Fruit fly (Drosophila melanogaster) whole organism, embryonic: ENCODE measurements around the gene CG33502.

Experiments used
- ATbp ChIP-seq: fragments of 200-800 bp; sonication (Bioruptor generic); optimal IDR thresholded peaks from 2 replicates; lab custom pipeline; 2017; ENCODE audit warnings: missing biosample characterization, mild to moderate bottlenecking, missing genetic modification characterization, missing genetic modification reagents
- Ada2b ChIP-seq: fragments of 200-800 bp; sonication (Bioruptor generic); IDR thresholded peaks from 2 replicates; pipeline ENCODE4 v1.3.6; 2022; ENCODE audit warnings: missing biosample characterization, missing genetic modification characterization
- CG10147 ChIP-seq: fragments of 200-800 bp; sonication (Bioruptor generic); optimal IDR thresholded peaks from 2 replicates; lab custom pipeline; 2019; ENCODE audit warnings: missing biosample characterization, mild to moderate bottlenecking, missing genetic modification characterization, moderate library complexity
- CG12155 ChIP-seq: fragments of 200-800 bp; sonication (Bioruptor generic); optimal IDR thresholded peaks from 3 replicates; lab custom pipeline; 2016; ENCODE audit warnings: missing biosample characterization, missing genetic modification characterization
- CG12391 ChIP-seq: fragments of 200-800 bp; sonication (Bioruptor generic); optimal IDR thresholded peaks from 3 replicates; lab custom pipeline; 2018; ENCODE audit warnings: missing biosample characterization, mild to moderate bottlenecking, missing genetic modification characterization, moderate library complexity
- CG13287 ChIP-seq: fragments of 200-800 bp; sonication (Bioruptor generic); IDR thresholded peaks from 2 replicates; pipeline ENCODE4 v1.3.6; 2022; ENCODE audit warnings: missing biosample characterization, missing genetic modification characterization; ENCODE audit not compliant: partially characterized antibody
- CG14014 ChIP-seq: fragments of 200-800 bp; sonication (Bioruptor generic); IDR thresholded peaks from 2 replicates; pipeline ENCODE4 v1.3.6; 2022; ENCODE audit warnings: missing biosample characterization, missing genetic modification characterization
- CG15011 ChIP-seq: fragments of 200-800 bp; sonication (Bioruptor generic); optimal IDR thresholded peaks from 3 replicates; lab custom pipeline; 2018; ENCODE audit warnings: missing biosample characterization, mild to moderate bottlenecking, missing genetic modification characterization
- CG1529 ChIP-seq: fragments of 200-800 bp; sonication (Bioruptor generic); optimal IDR thresholded peaks from 3 replicates; lab custom pipeline; 2018; ENCODE audit warnings: missing biosample characterization, missing genetic modification characterization
- CG15696 ChIP-seq: fragments of 200-800 bp; sonication (Bioruptor generic); optimal IDR thresholded peaks from 2 replicates; lab custom pipeline; 2019; ENCODE audit warnings: missing biosample characterization, mild to moderate bottlenecking, missing genetic modification characterization, moderate library complexity
- CG16813 ChIP-seq: fragments of 200-800 bp; sonication (Bioruptor generic); IDR thresholded peaks from 3 replicates; pipeline ENCODE4 v1.3.6; 2022; ENCODE audit warnings: missing biosample characterization, missing genetic modification characterization; ENCODE audit not compliant: partially characterized antibody
- CG16863 ChIP-seq: fragments of 200-800 bp; sonication (Bioruptor generic); optimal IDR thresholded peaks from 3 replicates; lab custom pipeline; 2016; ENCODE audit warnings: missing biosample characterization, missing genetic modification characterization
- CG18599 ChIP-seq: fragments of 200-800 bp; sonication (Bioruptor generic); optimal IDR thresholded peaks from 3 replicates; lab custom pipeline; 2017; ENCODE audit warnings: missing biosample characterization, missing genetic modification characterization, mild to moderate bottlenecking, moderate library complexity, missing genetic modification reagents
- CG2199 ChIP-seq: fragments of 200-800 bp; sonication (Bioruptor generic); IDR thresholded peaks from 3 replicates; pipeline ENCODE4 v1.3.6; 2022; ENCODE audit warnings: missing biosample characterization, missing genetic modification characterization
- CG2889 ChIP-seq: fragments of 200-800 bp; sonication (Bioruptor generic); IDR thresholded peaks from 3 replicates; pipeline ENCODE4 v1.3.6; 2022; ENCODE audit warnings: missing biosample characterization, missing genetic modification characterization
- CG3065 ChIP-seq: fragments of 200-800 bp; sonication (Bioruptor generic); optimal IDR thresholded peaks from 2 replicates; lab custom pipeline; 2016; ENCODE audit warnings: missing biosample characterization, missing genetic modification characterization
- CG31441 ChIP-seq: fragments of 200-800 bp; sonication (Bioruptor generic); IDR thresholded peaks from 2 replicates; pipeline ENCODE4 v1.3.6; 2022; ENCODE audit warnings: missing biosample characterization, missing genetic modification characterization
- CG3407 ChIP-seq: fragments of 200-800 bp; sonication (Bioruptor generic); optimal IDR thresholded peaks from 2 replicates; lab custom pipeline; 2018; ENCODE audit warnings: missing biosample characterization, mild to moderate bottlenecking, missing genetic modification characterization
- CG42726 ChIP-seq: fragments of 200-800 bp; sonication (Bioruptor generic); IDR thresholded peaks from 2 replicates; pipeline ENCODE4 v1.3.6; 2022; ENCODE audit warnings: missing biosample characterization, missing genetic modification characterization; ENCODE audit not compliant: partially characterized antibody
- CG5245 ChIP-seq: fragments of 200-800 bp; sonication (Bioruptor generic); optimal IDR thresholded peaks from 3 replicates; lab custom pipeline; 2016; ENCODE audit warnings: missing biosample characterization, missing genetic modification characterization
- CG6254 ChIP-seq: fragments of 200-800 bp; sonication (Bioruptor generic); optimal IDR thresholded peaks from 3 replicates; lab custom pipeline; 2017; ENCODE audit warnings: mild to moderate bottlenecking, missing biosample characterization, missing genetic modification reagents, missing genetic modification characterization
- HLHmδ ChIP-seq: fragments of 200-800 bp; sonication (Bioruptor generic); optimal IDR thresholded peaks from 2 replicates; lab custom pipeline; 2018; ENCODE audit warnings: missing biosample characterization, mild to moderate bottlenecking, missing genetic modification characterization, moderate library complexity
- HmgD ChIP-seq: fragments of 200-800 bp; sonication (Bioruptor generic); optimal IDR thresholded peaks from 3 replicates; lab custom pipeline; 2016; ENCODE audit warnings: missing biosample characterization, missing genetic modification characterization
- Hmr ChIP-seq: fragments of 200-800 bp; sonication (Bioruptor generic); optimal IDR thresholded peaks from 3 replicates; lab custom pipeline; 2017; ENCODE audit warnings: mild to moderate bottlenecking, missing biosample characterization, missing genetic modification reagents, missing genetic modification characterization
- Jarid2 ChIP-seq: fragments of 200-800 bp; sonication (Bioruptor generic); optimal IDR thresholded peaks from 3 replicates; lab custom pipeline; 2017; ENCODE audit warnings: mild to moderate bottlenecking, missing biosample characterization, missing genetic modification reagents, missing genetic modification characterization
- Sry-δ ChIP-seq: fragments of 200-800 bp; sonication (Bioruptor generic); optimal IDR thresholded peaks from 2 replicates; lab custom pipeline; 2016; ENCODE audit warnings: missing biosample characterization, missing genetic modification characterization
- Tbp ChIP-seq: fragments of >200 bp; optimal IDR thresholded peaks from 2 replicates; lab custom pipeline; 2018; ENCODE audit warnings: missing biosample characterization, missing genetic modification characterization
- amos ChIP-seq: fragments of 200-800 bp; sonication (Bioruptor generic); IDR thresholded peaks from 2 replicates; pipeline ENCODE4 v1.3.6; 2022; ENCODE audit warnings: missing biosample characterization, missing genetic modification characterization; ENCODE audit not compliant: partially characterized antibody
- ara ChIP-seq: fragments of 200-800 bp; sonication (Bioruptor generic); IDR thresholded peaks from 2 replicates; pipeline ENCODE4 v1.3.6; 2022; ENCODE audit warnings: missing biosample characterization, missing genetic modification characterization
- bbx ChIP-seq: fragments of 200-800 bp; sonication (Bioruptor generic); IDR thresholded peaks from 2 replicates; pipeline ENCODE4 v1.3.6; 2022; ENCODE audit warnings: missing biosample characterization, missing genetic modification characterization; ENCODE audit not compliant: partially characterized antibody
- bcd ChIP-seq: fragments of 200-800 bp; sonication (Bioruptor generic); optimal IDR thresholded peaks from 2 replicates; lab custom pipeline; 2017; ENCODE audit warnings: missing biosample characterization, mild to moderate bottlenecking, missing genetic modification characterization
- cad ChIP-seq: fragments of >200 bp; optimal IDR thresholded peaks from 2 replicates; lab custom pipeline; 2017; ENCODE audit warnings: missing biosample characterization, missing genetic modification characterization
- chinmo ChIP-seq: fragments of 200-800 bp; sonication (Bioruptor generic); IDR thresholded peaks from 4 replicates; pipeline ENCODE4 v1.3.6; 2022; ENCODE audit warnings: missing biosample characterization, missing genetic modification characterization; ENCODE audit not compliant: partially characterized antibody
- chm ChIP-seq: fragments of 200-800 bp; sonication (Bioruptor generic); IDR thresholded peaks from 2 replicates; pipeline ENCODE4 v1.3.6; 2022; ENCODE audit warnings: missing biosample characterization, missing genetic modification characterization
- dpn ChIP-seq, 2 experiments: fragments of 200-800 bp; sonication (Bioruptor generic); optimal IDR thresholded peaks; 3 replicates each; lab custom pipeline; 2016; ENCODE audit warnings: missing biosample characterization in 2 of 2, missing genetic modification characterization in 2 of 2
- esg ChIP-seq: fragments of 200-800 bp; sonication (Bioruptor generic); conservative IDR thresholded peaks from 2 replicates; pipeline ENCODE4 v1.3.6; 2022; ENCODE audit warnings: missing biosample characterization, missing genetic modification characterization
- gcm ChIP-seq: fragments of 200-800 bp; sonication (Bioruptor generic); optimal IDR thresholded peaks from 2 replicates; lab custom pipeline; 2019; ENCODE audit warnings: missing biosample characterization, mild to moderate bottlenecking, missing genetic modification characterization, moderate library complexity
- gro ChIP-seq: fragments of 200-800 bp; sonication (Bioruptor generic); optimal IDR thresholded peaks from 2 replicates; lab custom pipeline; 2016; ENCODE audit warnings: missing biosample characterization, missing genetic modification characterization
- her ChIP-seq: fragments of 200-800 bp; sonication (Bioruptor generic); optimal IDR thresholded peaks from 2 replicates; lab custom pipeline; 2016; ENCODE audit warnings: missing biosample characterization, missing genetic modification characterization
- mam ChIP-seq: fragments of 200-800 bp; sonication (Bioruptor generic); optimal IDR thresholded peaks from 3 replicates; lab custom pipeline; 2016; ENCODE audit warnings: missing biosample characterization, missing genetic modification characterization
- nerfin-1 ChIP-seq: fragments of 200-800 bp; sonication (Bioruptor generic); optimal IDR thresholded peaks from 3 replicates; lab custom pipeline; 2019; ENCODE audit warnings: missing biosample characterization, mild to moderate bottlenecking, missing genetic modification characterization, moderate library complexity
- nom ChIP-seq: fragments of 200-800 bp; sonication (Bioruptor generic); optimal IDR thresholded peaks from 2 replicates; lab custom pipeline; 2017; ENCODE audit warnings: missing biosample characterization, missing genetic modification characterization, mild to moderate bottlenecking, moderate library complexity, missing genetic modification reagents
- pho ChIP-seq: fragments of 200-800 bp; sonication (Bioruptor generic); optimal IDR thresholded peaks from 2 replicates; lab custom pipeline; 2016; ENCODE audit warnings: missing biosample characterization, missing genetic modification characterization
- sens ChIP-seq: fragments of 200-800 bp; sonication (Bioruptor generic); peaks from one replicate; lab custom pipeline; 2016; ENCODE audit warnings: missing biosample characterization, missing genetic modification characterization
- shn ChIP-seq: fragments of 200-800 bp; sonication (Bioruptor generic); optimal IDR thresholded peaks from 3 replicates; lab custom pipeline; 2016; ENCODE audit warnings: missing biosample characterization, missing genetic modification characterization
- unpg ChIP-seq: fragments of 200-800 bp; sonication (Bioruptor generic); optimal IDR thresholded peaks from 3 replicates; lab custom pipeline; 2018; ENCODE audit warnings: missing biosample characterization, mild to moderate bottlenecking, missing genetic modification characterization, moderate library complexity
- vvl ChIP-seq: fragments of 200-800 bp; sonication (Bioruptor generic); IDR thresholded peaks from 2 replicates; pipeline ENCODE4 v1.3.6; 2022; ENCODE audit warnings: missing biosample characterization, missing genetic modification characterization
- zen ChIP-seq: fragments of 200-800 bp; sonication (Bioruptor generic); optimal IDR thresholded peaks from 3 replicates; lab custom pipeline; 2018; ENCODE audit warnings: missing biosample characterization, mild to moderate bottlenecking, missing genetic modification characterization, moderate library complexity

Gene CG33502

dm6 chrX:21629482-21630159 lies 18.3 kb upstream of the CG33502 start, which contains the start of gene DIP1 (continued):
- peak; percentile 7 for TF ChIP-seq CG1529 (GFP tag; lab: Kevin White, UChicago)
- TF ChIP-seq ara: no peak
- TF ChIP-seq CG12391: peak; percentile 60
- TF ChIP-seq CG14014 (GFP tag; lab: Robert Waterston, UW): peak; percentile 56; the same call in 1 of the 2 replicates
- TF ChIP-seq Ada2b (GFP tag; lab: Robert Waterston, UW): peak; percentile 27; the same call in 1 of the 2 replicates
- TF ChIP-seq Sry-δ (GFP tag; lab: Kevin White, UChicago): no peak
- no peak for TF ChIP-seq CG15011
- no peak for TF ChIP-seq HLHmδ (GFP tag; lab: Kevin White, UChicago)
- no peak for TF ChIP-seq CG16863
- TF ChIP-seq bcd (GFP tag; lab: Kevin White, UChicago): no peak
- no peak for TF ChIP-seq zen (tag; lab: Kevin White, UChicago)
- TF ChIP-seq Hmr (GFP tag; lab: Kevin White, UChicago): peak; percentile 23
- no peak for TF ChIP-seq CG10147 (GFP tag; lab: Kevin White, UChicago)
- peak; percentile 33 for TF ChIP-seq her (GFP tag; lab: Kevin White, UChicago)
- peak; percentile 43 for TF ChIP-seq nerfin-1
- no peak for TF ChIP-seq CG42726
- peak; percentile 14; the same call in 1 of the 2 replicates for TF ChIP-seq CG13287 (GFP tag; lab: Robert Waterston, UW)
- no peak for TF ChIP-seq Tbp (GFP tag; lab: Kevin White, UChicago)
- no peak for TF ChIP-seq CG15696 (tag; lab: Kevin White, UChicago)
- peak; percentile 2 for TF ChIP-seq CG12155 (GFP tag; lab: Kevin White, UChicago)
- peak; percentile 11 to 15 for TF ChIP-seq dpn (GFP tag; optimal IDR thresholded peaks at IDR 0.05; lab: Kevin White, UChicago)
- no peak for TF ChIP-seq CG2889 (GFP tag; lab: Robert Waterston, UW)
- peak; percentile 23 for TF ChIP-seq CG18599 (GFP tag; lab: Kevin White, UChicago)
- peak; percentile 56; the same call in 1 of the 2 replicates for TF ChIP-seq vvl (GFP tag; lab: Robert Waterston, UW)
- TF ChIP-seq gro (GFP tag; lab: Kevin White, UChicago): peak; percentile 50
- TF ChIP-seq bbx (GFP tag; lab: Robert Waterston, UW): 0 out of 2 replicates have a peak, but pooled peaks have one; percentile 6
- peak; percentile 27 for TF ChIP-seq nom (GFP tag; lab: Kevin White, UChicago)
- TF ChIP-seq cad: no peak
- peak; percentile 34; the same call in 1 of the 2 replicates for TF ChIP-seq CG31441
- TF ChIP-seq ATbp (GFP tag; lab: Kevin White, UChicago): peak; percentile 35
- 0 out of 4 replicates have a peak, but pooled peaks have one; percentile 60 for TF ChIP-seq chinmo (GFP tag; lab: Robert Waterston, UW)
- TF ChIP-seq Jarid2 (GFP tag; lab: Kevin White, UChicago): peak; percentile 69
- TF ChIP-seq CG16813 (GFP tag; lab: Robert Waterston, UW): no peak
- TF ChIP-seq HmgD: no peak
- TF ChIP-seq CG2199 (GFP tag; lab: Robert Waterston, UW): 0 out of 3 replicates have a peak, but pooled peaks have one; percentile 44
- TF ChIP-seq esg (GFP tag; lab: Robert Waterston, UW): no peak
- no peak for TF ChIP-seq CG3065
- TF ChIP-seq CG6254 (GFP tag; lab: Kevin White, UChicago): peak; percentile 9
- TF ChIP-seq gcm (GFP tag; lab: Kevin White, UChicago): peak; percentile 18
- TF ChIP-seq sens (GFP tag; lab: Kevin White, UChicago): peak; percentile 73
- peak; percentile 14 for TF ChIP-seq shn (GFP tag; lab: Kevin White, UChicago)
- TF ChIP-seq pho (GFP tag; lab: Kevin White, UChicago): no peak
- TF ChIP-seq unpg (GFP tag; lab: Kevin White, UChicago): peak; percentile 55
- no peak for TF ChIP-seq CG3407 (GFP tag; lab: Kevin White, UChicago)
- peak; percentile 10 for TF ChIP-seq mam (GFP tag; lab: Kevin White, UChicago)
- TF ChIP-seq CG5245 (GFP tag; lab: Kevin White, UChicago): no peak
- TF ChIP-seq amos (GFP tag; lab: Robert Waterston, UW): peak; percentile 6; the same call in 1 of the 2 replicates
- TF ChIP-seq chm (GFP tag; lab: Robert Waterston, UW): peak; percentile 49; the same call in 1 of the 2 replicates
